Worm (Caenorhabditis elegans) whole organism, L4/young adult: ENCODE results near the gene mam-6.

Source experiments
- W03F9.2 ChIP-seq: fragments of 150-350 bp; optimal IDR thresholded peaks from 2 replicates; lab custom pipeline; 2014; ENCODE audit warnings: missing biosample characterization, missing genetic modification characterization
- dao-5 ChIP-seq: sonication (generic microtip); optimal IDR thresholded peaks from 2 replicates; lab custom pipeline; 2016; ENCODE audit warnings: missing genotype, missing genetic modification characterization, moderate library complexity, missing compliant biosample characterization
- him-1 ChIP-seq: sonication (generic microtip); optimal IDR thresholded peaks from 2 replicates; lab custom pipeline; 2016; ENCODE audit warnings: missing genotype, missing genetic modification reagents, missing genetic modification characterization, missing compliant biosample characterization

The mam-6 gene

DNA sequence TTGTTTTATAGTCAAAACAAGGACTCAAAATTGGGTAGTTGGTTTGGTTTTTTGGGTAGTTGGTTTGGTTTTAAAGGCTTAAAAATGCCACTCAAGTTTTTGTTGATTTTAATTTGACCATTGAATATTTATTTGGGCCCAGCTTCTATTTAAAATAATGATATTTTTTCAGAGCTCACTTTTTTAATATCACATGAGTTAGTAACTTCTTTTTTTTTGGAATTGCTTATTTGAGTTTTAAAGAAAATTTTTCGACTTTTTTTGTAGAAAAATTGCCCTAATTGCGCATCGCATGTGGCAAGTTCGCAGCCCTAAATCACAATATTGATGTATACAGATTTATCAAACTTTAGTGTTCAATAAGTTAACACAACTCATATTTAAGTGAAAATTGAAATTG, 33.4 kb downstream of the mam-6 start:
- TF ChIP-seq W03F9.2 (no peak), him-1 (no peak), dao-5 (no peak)

- TF ChIP-seq dao-5 (no peak), him-1 (no peak), W03F9.2 (no peak)
These were observed 34.4 kb downstream of the mam-6 start, which contains the start of gene dsc-1 for ce11 chrX:15034787-15035186. Gene dsc-1 (minus strand): TSS chrX:15034832.

DNA sequence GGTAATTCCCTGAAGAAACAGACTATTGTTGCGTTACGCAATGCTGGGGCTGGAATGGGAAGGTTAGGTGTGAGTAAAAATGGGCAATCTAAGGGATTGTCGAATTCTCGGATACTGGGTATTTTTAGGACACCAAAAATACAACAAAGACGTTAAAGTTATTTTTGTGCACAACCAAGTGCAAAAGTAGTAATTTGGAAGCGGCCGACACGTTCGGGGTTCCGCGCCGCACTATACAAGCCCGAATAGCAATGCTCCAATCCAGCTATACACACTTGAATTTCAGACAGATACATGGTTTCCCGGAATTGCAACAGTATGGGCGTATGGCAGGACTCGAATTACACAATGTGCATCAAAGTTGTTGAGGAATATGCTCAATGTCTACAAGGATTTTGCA, 41.1 kb downstream of the mam-6 start:
- TF ChIP-seq W03F9.2: no peak
- no peak for TF ChIP-seq dao-5
- TF ChIP-seq him-1: no peak

DNA sequence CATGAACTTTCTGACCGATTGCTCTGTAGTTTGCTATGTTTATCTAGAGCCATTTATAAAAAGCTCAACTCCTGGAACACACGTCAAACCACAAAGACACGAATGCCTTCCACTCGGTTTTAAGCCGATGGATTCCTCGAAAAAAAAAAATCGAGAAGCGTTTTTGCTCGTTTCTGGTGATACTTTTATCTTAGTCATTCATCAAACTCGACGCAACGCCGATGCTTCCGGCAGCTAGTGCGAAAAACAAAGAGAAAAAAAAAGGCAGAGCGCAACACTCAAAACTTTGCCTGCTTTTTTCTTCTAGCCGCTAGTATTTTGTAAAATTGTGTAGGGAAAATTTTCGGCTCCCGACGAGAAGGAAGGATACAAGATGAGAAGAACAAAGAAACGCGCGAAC, 41.6 kb downstream of the mam-6 start:
- TF ChIP-seq him-1 (no peak), dao-5 (no peak), W03F9.2 (no peak)

- no peak for TF ChIP-seq W03F9.2
- no peak for TF ChIP-seq dao-5
- TF ChIP-seq him-1: no peak
These were observed 43.1 kb downstream of the mam-6 start, which contains the start of gene seb-3 for ce11 chrX:15026008-15026407. Gene seb-3 (plus strand): TSS chrX:15026308.
